Fruit fly (Drosophila melanogaster): ENCODE measurements around the gene Nufip.
A peak's percentile ranks its signal among the peaks of the same experiment; 100 is the strongest.

Gene Nufip

dm6 chr3L:18790630-18791167 lies 42.5 kb upstream of the Nufip start:
- TF ChIP-seq CG12768 (GFP tag; optimal IDR thresholded peaks at IDR 0.05) (peak; percentile 12), CG11617 (GFP tag; optimal IDR thresholded peaks at IDR 0.05) (peak; percentile 38), kay (GFP tag; ENCODE audit: borderline replicate concordance) (peak; percentile 96), Clk (GFP tag; optimal IDR thresholded peaks at IDR 0.05) (no peak), Crg-1 (GFP tag; optimal IDR thresholded peaks at IDR 0.05) (peak; percentile 48), tj (GFP tag; optimal IDR thresholded peaks at IDR 0.05) (peak; percentile 99)

dm6 chr3L:18789203-18790018 lies 41.2 kb upstream of the Nufip start:
- TF ChIP-seq pad (GFP tag; optimal IDR thresholded peaks at IDR 0.05), result no peak
- TF ChIP-seq CG7045 (GFP tag; optimal IDR thresholded peaks at IDR 0.05), result peak; percentile 45
- TF ChIP-seq cic (GFP tag; optimal IDR thresholded peaks at IDR 0.05), result peak; percentile 15
- TF ChIP-seq CG12768 (GFP tag; optimal IDR thresholded peaks at IDR 0.05), result no peak
- TF ChIP-seq CG5204 (GFP tag; optimal IDR thresholded peaks at IDR 0.05), result no peak
- TF ChIP-seq Mnt (GFP tag; optimal IDR thresholded peaks at IDR 0.05), result peak; percentile 28
- TF ChIP-seq kay (GFP tag; ENCODE audit: borderline replicate concordance), result peak; percentile 83
- TF ChIP-seq CG7101 (tag; optimal IDR thresholded peaks at IDR 0.05), result peak; percentile 17
- TF ChIP-seq tj (GFP tag; optimal IDR thresholded peaks at IDR 0.05), result peak; percentile 58
- TF ChIP-seq Clk (GFP tag; optimal IDR thresholded peaks at IDR 0.05), result peak; percentile 12

dm6 chr3L:18787882-18788281 lies 39.7 kb upstream of the Nufip start:
- no peak for TF ChIP-seq Crg-1 (GFP tag; optimal IDR thresholded peaks at IDR 0.05)
- no peak for TF ChIP-seq CG33017 (tag; optimal IDR thresholded peaks at IDR 0.05)
- no peak for TF ChIP-seq cnc (optimal IDR thresholded peaks at IDR 0.05)
- no peak for TF ChIP-seq Hr96 (GFP tag; optimal IDR thresholded peaks at IDR 0.05)
- TF ChIP-seq ovo (GFP tag; optimal IDR thresholded peaks at IDR 0.05), result no peak
- no peak for TF ChIP-seq CG14711 (tag; optimal IDR thresholded peaks at IDR 0.05)
- TF ChIP-seq cic (GFP tag; optimal IDR thresholded peaks at IDR 0.05), result no peak
- TF ChIP-seq toe (GFP tag; optimal IDR thresholded peaks at IDR 0.05), result no peak
- TF ChIP-seq CG12768 (GFP tag; optimal IDR thresholded peaks at IDR 0.05), result no peak
- TF ChIP-seq kay (GFP tag; ENCODE audit: borderline replicate concordance), result no peak
- no peak for TF ChIP-seq CG5204 (GFP tag; optimal IDR thresholded peaks at IDR 0.05)
- no peak for TF ChIP-seq pad (GFP tag; optimal IDR thresholded peaks at IDR 0.05)
- no peak for TF ChIP-seq bab1 (GFP tag; optimal IDR thresholded peaks at IDR 0.05)

- TF ChIP-seq CG12768 (GFP tag; optimal IDR thresholded peaks at IDR 0.05) (no peak), Crg-1 (GFP tag; optimal IDR thresholded peaks at IDR 0.05) (no peak), bab1 (GFP tag; optimal IDR thresholded peaks at IDR 0.05) (no peak), kay (GFP tag; ENCODE audit: borderline replicate concordance) (no peak), CG14711 (tag; optimal IDR thresholded peaks at IDR 0.05) (no peak), CG33017 (tag; optimal IDR thresholded peaks at IDR 0.05) (no peak), toe (GFP tag; optimal IDR thresholded peaks at IDR 0.05) (no peak), cic (GFP tag; optimal IDR thresholded peaks at IDR 0.05) (no peak), tj (GFP tag; optimal IDR thresholded peaks at IDR 0.05) (no peak), CG7101 (tag; optimal IDR thresholded peaks at IDR 0.05) (no peak), CG7045 (GFP tag; optimal IDR thresholded peaks at IDR 0.05) (no peak), cnc (optimal IDR thresholded peaks at IDR 0.05) (no peak), Hr96 (GFP tag; optimal IDR thresholded peaks at IDR 0.05) (no peak)
These were observed 38.4 kb upstream of the Nufip start for dm6 chr3L:18786427-18787104.

dm6 chr3L:18786066-18786426 lies 37.9 kb upstream of the Nufip start:
- TF ChIP-seq cic (GFP tag; optimal IDR thresholded peaks at IDR 0.05) (no peak), CG14711 (tag; optimal IDR thresholded peaks at IDR 0.05) (no peak), Mnt (GFP tag; optimal IDR thresholded peaks at IDR 0.05) (no peak), tj (GFP tag; optimal IDR thresholded peaks at IDR 0.05) (no peak), pad (GFP tag; optimal IDR thresholded peaks at IDR 0.05) (no peak), toe (GFP tag; optimal IDR thresholded peaks at IDR 0.05) (no peak), ovo (GFP tag; optimal IDR thresholded peaks at IDR 0.05) (no peak), CG7101 (tag; optimal IDR thresholded peaks at IDR 0.05) (no peak), Hr96 (GFP tag; optimal IDR thresholded peaks at IDR 0.05) (no peak), CG5204 (GFP tag; optimal IDR thresholded peaks at IDR 0.05) (no peak), CG1620 (GFP tag; optimal IDR thresholded peaks at IDR 0.05) (no peak)

dm6 chr3L:18784562-18784961 lies 36.4 kb upstream of the Nufip start:
- TF ChIP-seq CG1620 (GFP tag; optimal IDR thresholded peaks at IDR 0.05) (no peak), Clk (GFP tag; optimal IDR thresholded peaks at IDR 0.05) (no peak), toe (GFP tag; optimal IDR thresholded peaks at IDR 0.05) (no peak), cic (GFP tag; optimal IDR thresholded peaks at IDR 0.05) (no peak), tj (GFP tag; optimal IDR thresholded peaks at IDR 0.05) (no peak), pad (GFP tag; optimal IDR thresholded peaks at IDR 0.05) (no peak), Mnt (GFP tag; optimal IDR thresholded peaks at IDR 0.05) (no peak), Crg-1 (GFP tag; optimal IDR thresholded peaks at IDR 0.05) (no peak)

Data from whole organism, adult.